Worm (Caenorhabditis elegans) whole organism, mixed stage, embryonic: Measurements from ENCODE around the gene Y57G11C.30.

ENCODE experiments used
- M03D4.4 ChIP-seq: sonication (generic microtip); optimal IDR thresholded peaks from 2 replicates; lab custom pipeline; 2017; ENCODE audit warnings: mild to moderate bottlenecking, missing genetic modification characterization, missing compliant biosample characterization
- nhr-237 ChIP-seq: fragments of 150-350 bp; optimal IDR thresholded peaks from 2 replicates; lab custom pipeline; 2014; ENCODE audit warnings: missing biosample characterization, missing genetic modification characterization

- TF ChIP-seq nhr-237 (tag; lab: Kevin White, UChicago) (no peak), M03D4.4 (tag; lab: Kevin White, UChicago) (no peak)
Measured at ce11 chrIV:14890914-14891313, 47.8 kb upstream of the Y57G11C.30 start.
